Fruit fly (Drosophila melanogaster): ENCODE results near the gene Idgf1.

Gene Idgf1

DNA sequence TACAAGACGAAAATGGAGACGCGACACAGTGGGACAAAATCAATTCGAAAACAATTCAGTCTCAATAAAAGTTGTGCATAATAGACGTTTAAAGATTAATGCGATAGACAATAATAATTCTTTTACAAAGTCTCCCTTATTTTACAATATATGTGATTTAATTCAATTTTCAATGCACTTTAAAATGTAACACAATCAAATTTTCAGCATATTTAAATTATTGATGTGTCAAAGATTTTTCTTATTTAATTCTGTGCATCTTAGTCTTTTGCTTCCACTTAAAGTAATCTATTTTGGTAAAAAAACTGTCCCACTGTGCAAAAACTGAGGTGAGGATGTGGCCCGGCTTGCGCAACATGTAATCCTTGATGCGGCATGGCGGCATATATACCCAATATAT is 7.1 kb upstream of the Idgf1 start (continued):
- no peak for TF ChIP-seq CG12219 (GFP tag; optimal IDR thresholded peaks at IDR 0.05)
- no peak for TF ChIP-seq CG9609 (GFP tag; optimal IDR thresholded peaks at IDR 0.05)
- TF ChIP-seq CG18262 (tag; optimal IDR thresholded peaks at IDR 0.05) = peak; percentile 14
- no peak for TF ChIP-seq CG13287 (GFP tag; IDR thresholded peaks at IDR 0.05; ENCODE audit: partially characterized antibody)
- TF ChIP-seq HHEX (GFP tag; optimal IDR thresholded peaks at IDR 0.05) = no peak
- 0 out of 2 replicates have a peak, but pooled peaks have one; percentile 18 for TF ChIP-seq CG31441 (GFP tag; IDR thresholded peaks at IDR 0.05)
- no peak for TF ChIP-seq CG10267 (tag; optimal IDR thresholded peaks at IDR 0.05)
- peak; percentile 18 for TF ChIP-seq Sox102F (GFP tag; optimal IDR thresholded peaks at IDR 0.05)
- TF ChIP-seq wdn (GFP tag; IDR thresholded peaks at IDR 0.05) = no peak
- TF ChIP-seq CG3726 (GFP tag; IDR thresholded peaks at IDR 0.05) = no peak
- TF ChIP-seq org-1 (GFP tag; optimal IDR thresholded peaks at IDR 0.05) = no peak
- no peak for TF ChIP-seq Antp (GFP tag; optimal IDR thresholded peaks at IDR 0.05)
- no peak for TF ChIP-seq CG4328 (GFP tag; optimal IDR thresholded peaks at IDR 0.05)
- 0 out of 2 replicates have a peak, but pooled peaks have one; percentile 9 for TF ChIP-seq Ptx1 (GFP tag; IDR thresholded peaks at IDR 0.05)
- peak; percentile 14 for TF ChIP-seq phol (tag; optimal IDR thresholded peaks at IDR 0.05)
- no peak for TF ChIP-seq CG14441 (GFP tag; IDR thresholded peaks at IDR 0.05)
- TF ChIP-seq Hsf (GFP tag; optimal IDR thresholded peaks at IDR 0.05) = no peak
- TF ChIP-seq Mes4 (GFP tag; optimal IDR thresholded peaks at IDR 0.05) = no peak
- peak; percentile 53 for TF ChIP-seq gem (tag; optimal IDR thresholded peaks at IDR 0.05)
- no peak for TF ChIP-seq CG4820 (GFP tag; optimal IDR thresholded peaks at IDR 0.05)
- TF ChIP-seq CG8290 (GFP tag; optimal IDR thresholded peaks at IDR 0.05) = no peak
- TF ChIP-seq CG8290 (tag; optimal IDR thresholded peaks at IDR 0.05) = no peak
- peak in 1 of 2 experiments; percentile 10 for TF ChIP-seq bsh (GFP tag; optimal IDR thresholded peaks at IDR 0.05)
- no peak for TF ChIP-seq CG11456 (GFP tag; IDR thresholded peaks at IDR 0.05)
- TF ChIP-seq Xrp1 (GFP tag; IDR thresholded peaks at IDR 0.05) = peak; percentile 27; the same call in 1 of the 2 replicates
- no peak for TF ChIP-seq CG16813 (GFP tag; IDR thresholded peaks at IDR 0.05; ENCODE audit: partially characterized antibody)
- TF ChIP-seq CG14860 (GFP tag; IDR thresholded peaks at IDR 0.05; ENCODE audit: partially characterized antibody) = no peak
- no peak for TF ChIP-seq so (GFP tag; IDR thresholded peaks at IDR 0.05)
- no peak for TF ChIP-seq Usf (GFP tag; optimal IDR thresholded peaks at IDR 0.05)
- TF ChIP-seq CG4730 (GFP tag; IDR thresholded peaks at IDR 0.05) = no peak

- no peak for TF ChIP-seq sens-2 (GFP tag; IDR thresholded peaks at IDR 0.05)
- peak; percentile 90 for TF ChIP-seq CG8281 (tag; optimal IDR thresholded peaks at IDR 0.05)
Measured at dm6 chr2L:16442620-16443019, 2.5 kb upstream of the Idgf1 start.

dm6 chr2L:16446975-16447509 is 2.0 kb downstream of the Idgf1 start, which contains the start of gene Idgf2:
Gene Idgf2 (plus strand): TSS chr2L:16447330.
- TF ChIP-seq Nf-YC (tag; optimal IDR thresholded peaks at IDR 0.05) (no peak), cg (GFP tag; optimal IDR thresholded peaks at IDR 0.05) (no peak), CG18619 (GFP tag; optimal IDR thresholded peaks at IDR 0.05) (no peak), CG8290 (GFP tag; optimal IDR thresholded peaks at IDR 0.05) (no peak), CG8290 (tag; optimal IDR thresholded peaks at IDR 0.05) (no peak), eyg (GFP tag; optimal IDR thresholded peaks at IDR 0.05) (no peak), chinmo (GFP tag; IDR thresholded peaks at IDR 0.05; ENCODE audit: partially characterized antibody) (0 out of 4 replicates have a peak, but pooled peaks have one; percentile 49), en (GFP tag; optimal IDR thresholded peaks at IDR 0.05) (no peak), row (GFP tag; IDR thresholded peaks at IDR 0.05) (no peak), Pdp1 (GFP tag; optimal IDR thresholded peaks at IDR 0.05) (peak in 1 of 2 experiments; percentile 23), CG12071 (GFP tag; optimal IDR thresholded peaks at IDR 0.05) (no peak), Deaf1 (tag; optimal IDR thresholded peaks at IDR 0.05) (peak; percentile 69), CG13287 (GFP tag; IDR thresholded peaks at IDR 0.05; ENCODE audit: partially characterized antibody) (no peak; the same call in 1 of the 2 replicates), lbe (GFP tag; optimal IDR thresholded peaks at IDR 0.05) (no peak), ttk (GFP tag; IDR thresholded peaks at IDR 0.05) (no peak), CG17568 (GFP tag; optimal IDR thresholded peaks at IDR 0.05) (no peak), D19B (GFP tag; optimal IDR thresholded peaks at IDR 0.05) (no peak), Blimp-1 (GFP tag; optimal IDR thresholded peaks at IDR 0.05) (peak; percentile 60), Lim3 (GFP tag; IDR thresholded peaks at IDR 0.05) (no peak), gt (GFP tag; IDR thresholded peaks at IDR 0.05) (no peak)
